Worm (Caenorhabditis elegans): ENCODE data around the gene Y41E3.8.

Y41E3.8 gene

ce11 chrIV:15039477-15039876, 10.7 kb upstream of the Y41E3.8 start, which contains the start of gene hrpu-1:
Gene hrpu-1, plus strand, starts transcription at chrIV:15039616.
- no peak for TF ChIP-seq egl-27 (tag; optimal IDR thresholded peaks at IDR 0.05)
- peak; percentile 85 for TF ChIP-seq lin-15B (tag; optimal IDR thresholded peaks at IDR 0.05)
- TF ChIP-seq isw-1 (GFP tag; IDR thresholded peaks at IDR 0.05), result peak; percentile 78
- TF ChIP-seq pax-3 (tag; optimal IDR thresholded peaks at IDR 0.05), result peak; percentile 45
- TF ChIP-seq sptf-1 (tag; optimal IDR thresholded peaks at IDR 0.05), result no peak
- TF ChIP-seq unc-98 (GFP tag; IDR thresholded peaks at IDR 0.05), result peak; percentile 47; the same call in 1 of the 2 replicates
- TF ChIP-seq C16A3.4 (tag; optimal IDR thresholded peaks at IDR 0.05), result peak; percentile 72
- peak; percentile 88 to 94 for TF ChIP-seq lsy-2 (tag; optimal IDR thresholded peaks at IDR 0.05)
- peak; percentile 87 for TF ChIP-seq rnt-1 (tag; optimal IDR thresholded peaks at IDR 0.05)
- TF ChIP-seq lin-13 (GFP tag; optimal IDR thresholded peaks at IDR 0.05), result peak; percentile 70
- TF ChIP-seq sox-4 (tag; optimal IDR thresholded peaks at IDR 0.05), result peak; percentile 3
- peak; percentile 57 for TF ChIP-seq hpl-2 (GFP tag; optimal IDR thresholded peaks at IDR 0.05)
- TF ChIP-seq swsn-7 (tag; optimal IDR thresholded peaks at IDR 0.05), result peak; percentile 81
- no peak for TF ChIP-seq unc-30 (tag; optimal IDR thresholded peaks at IDR 0.05)
- no peak for TF ChIP-seq ceh-63 (GFP tag; optimal IDR thresholded peaks at IDR 0.05)
- TF ChIP-seq blmp-1 (tag; optimal IDR thresholded peaks at IDR 0.05), result no peak
- TF ChIP-seq snpc-4 (tag; optimal IDR thresholded peaks at IDR 0.05), result peak; percentile 73
- peak; percentile 90 for TF ChIP-seq nhr-47 (tag; optimal IDR thresholded peaks at IDR 0.05)
- TF ChIP-seq unc-86 (tag; optimal IDR thresholded peaks at IDR 0.05), result peak; percentile 74
- TF ChIP-seq mef-2 (tag; optimal IDR thresholded peaks at IDR 0.05), result no peak
- TF ChIP-seq nhr-90 (tag; optimal IDR thresholded peaks at IDR 0.05; ENCODE audit: poor library complexity), result peak; percentile 64
- peak; percentile 82 for TF ChIP-seq skn-1 (tag; optimal IDR thresholded peaks at IDR 0.05)
- TF ChIP-seq unc-130 (tag; optimal IDR thresholded peaks at IDR 0.05), result peak; percentile 60
- no peak for TF ChIP-seq unc-62 (GFP tag; optimal IDR thresholded peaks at IDR 0.05)
- no peak for TF ChIP-seq tlp-1 (tag; optimal IDR thresholded peaks at IDR 0.05)
- peak; percentile 45 for TF ChIP-seq egl-13 (tag; optimal IDR thresholded peaks at IDR 0.05)
- no peak for TF ChIP-seq hlh-4 (tag; optimal IDR thresholded peaks at IDR 0.05)
- peak; percentile 22 for TF ChIP-seq ceh-90 (tag; optimal IDR thresholded peaks at IDR 0.05)
- TF ChIP-seq lir-3 (tag; optimal IDR thresholded peaks at IDR 0.05; ENCODE audit: poor library complexity), result no peak
- no peak for TF ChIP-seq nhr-84 (tag; optimal IDR thresholded peaks at IDR 0.05)
- peak; percentile 75 for TF ChIP-seq fos-1 (tag; optimal IDR thresholded peaks at IDR 0.05)
- peak; percentile 82 for TF ChIP-seq aly-2 (tag; optimal IDR thresholded peaks at IDR 0.05)
- no peak for TF ChIP-seq fkh-4 (tag; optimal IDR thresholded peaks at IDR 0.05; ENCODE audit: borderline replicate concordance)
- peak; percentile 56 for TF ChIP-seq nhr-11 (tag; optimal IDR thresholded peaks at IDR 0.05)
- TF ChIP-seq dpl-1 (GFP tag; optimal IDR thresholded peaks at IDR 0.05), result peak; percentile 95 to 97 (median 95)
- peak in 2 of 6 experiments; percentile 32 to 51 for TF ChIP-seq elt-3 (tag; optimal IDR thresholded peaks at IDR 0.05)
- no peak for TF ChIP-seq nhr-12 (tag; optimal IDR thresholded peaks at IDR 0.05)
- no peak for TF ChIP-seq elt-2 (tag; optimal IDR thresholded peaks at IDR 0.05)
- peak; percentile 75 for TF ChIP-seq F16B12.6 (tag; optimal IDR thresholded peaks at IDR 0.05)
- no peak for TF ChIP-seq zag-1 (tag; optimal IDR thresholded peaks at IDR 0.05)
- peak; percentile 56 for TF ChIP-seq ztf-4 (tag; optimal IDR thresholded peaks at IDR 0.05)
- peak; percentile 73 to 91 (median 82) for TF ChIP-seq ceh-82 (tag; optimal IDR thresholded peaks at IDR 0.05)
- TF ChIP-seq sup-37 (GFP tag; optimal IDR thresholded peaks at IDR 0.05), result no peak
- TF ChIP-seq ces-1 (GFP tag; optimal IDR thresholded peaks at IDR 0.05), result no peak
- TF ChIP-seq zip-4 (GFP tag; optimal IDR thresholded peaks at IDR 0.05), result peak; percentile 62
- no peak for TF ChIP-seq efl-3 (GFP tag; optimal IDR thresholded peaks at IDR 0.05)
- no peak for TF ChIP-seq pag-3 (tag; optimal IDR thresholded peaks at IDR 0.05; ENCODE audit: borderline replicate concordance, insufficient read depth)
- peak; percentile 66 for TF ChIP-seq mab-9 (GFP tag; IDR thresholded peaks at IDR 0.05)
- TF ChIP-seq nhr-20 (tag; optimal IDR thresholded peaks at IDR 0.05), result peak; percentile 76
- TF ChIP-seq tbx-2 (tag; optimal IDR thresholded peaks at IDR 0.05), result peak; percentile 84
- TF ChIP-seq alr-1 (tag; optimal IDR thresholded peaks at IDR 0.05; ENCODE audit: borderline replicate concordance), result no peak
- TF ChIP-seq ets-5 (GFP tag; IDR thresholded peaks at IDR 0.05), result no peak
- TF ChIP-seq ama-1 (optimal IDR thresholded peaks at IDR 0.05), result no peak

Data from whole organism, L1 larva.